Worm (Caenorhabditis elegans): ENCODE results near the gene gst-32.

- no peak for TF ChIP-seq W03F9.2 (tag; optimal IDR thresholded peaks at IDR 0.05)
- TF ChIP-seq him-1 (tag; optimal IDR thresholded peaks at IDR 0.05): no peak
Observed at ce11 chrII:15204069-15204850, 25.9 kb upstream of the gst-32 start.

Data from whole organism, L4/young adult.